Fruit fly (Drosophila melanogaster): ENCODE results near the gene Nmdar1.

Nmdar1 gene

dm6 chr3R:5523070-5523637 lies at the start of gene Nmdar1, which contains the start of gene CG43845:
Nmdar1 (minus strand) TSS chr3R:5523328.
CG43845 (minus strand) TSS chr3R:5523120.
- no peak for TF ChIP-seq CG12768 (GFP tag; optimal IDR thresholded peaks at IDR 0.05)
- TF ChIP-seq cic (GFP tag; optimal IDR thresholded peaks at IDR 0.05): peak; percentile 3

- no peak for TF ChIP-seq pad (GFP tag; optimal IDR thresholded peaks at IDR 0.05)
- peak; percentile 45 for TF ChIP-seq cic (GFP tag; optimal IDR thresholded peaks at IDR 0.05)
Observed at dm6 chr3R:5571756-5572155, 48.6 kb upstream of the Nmdar1 start.

dm6 chr3R:5571437-5571750 lies 48.3 kb upstream of the Nmdar1 start:
- TF ChIP-seq cic (GFP tag; optimal IDR thresholded peaks at IDR 0.05): peak; percentile 66
- TF ChIP-seq CG1620 (GFP tag; optimal IDR thresholded peaks at IDR 0.05): no peak

- TF ChIP-seq CG12768 (GFP tag; optimal IDR thresholded peaks at IDR 0.05) (peak; percentile 25), CG11617 (GFP tag; optimal IDR thresholded peaks at IDR 0.05) (peak; percentile 4), Crg-1 (GFP tag; optimal IDR thresholded peaks at IDR 0.05) (no peak), pad (GFP tag; optimal IDR thresholded peaks at IDR 0.05) (peak; percentile 34), CG14711 (tag; optimal IDR thresholded peaks at IDR 0.05) (peak; percentile 11), kay (GFP tag; ENCODE audit: borderline replicate concordance) (peak; percentile 58), tj (GFP tag; optimal IDR thresholded peaks at IDR 0.05) (peak; percentile 37), Mnt (GFP tag; optimal IDR thresholded peaks at IDR 0.05) (no peak)
Observed at dm6 chr3R:5570635-5571436, 47.7 kb upstream of the Nmdar1 start, which contains the start of gene CRMP. CRMP (plus strand) TSS chr3R:5571108.

dm6 chr3R:5568590-5568989 lies 45.5 kb upstream of the Nmdar1 start, which contains the start of the genes CG2931 and Rheb:
CG2931 (minus strand) TSS chr3R:5568615.
Rheb (plus strand) TSS chr3R:5568921.
- TF ChIP-seq CG1620 (GFP tag; optimal IDR thresholded peaks at IDR 0.05) (peak; percentile 81), cic (GFP tag; optimal IDR thresholded peaks at IDR 0.05) (peak; percentile 13), CG12768 (GFP tag; optimal IDR thresholded peaks at IDR 0.05) (peak; percentile 44), Hr96 (GFP tag; optimal IDR thresholded peaks at IDR 0.05) (peak; percentile 64), CG14711 (tag; optimal IDR thresholded peaks at IDR 0.05) (peak; percentile 65), pad (GFP tag; optimal IDR thresholded peaks at IDR 0.05) (peak; percentile 42), CG11617 (GFP tag; optimal IDR thresholded peaks at IDR 0.05) (peak; percentile 66), Crg-1 (GFP tag; optimal IDR thresholded peaks at IDR 0.05) (no peak), CG7101 (tag; optimal IDR thresholded peaks at IDR 0.05) (peak; percentile 70), CG7045 (GFP tag; optimal IDR thresholded peaks at IDR 0.05) (peak; percentile 36), Mnt (GFP tag; optimal IDR thresholded peaks at IDR 0.05) (peak; percentile 77), Clk (GFP tag; optimal IDR thresholded peaks at IDR 0.05) (peak; percentile 44), bab1 (GFP tag; optimal IDR thresholded peaks at IDR 0.05) (peak; percentile 85), cnc (optimal IDR thresholded peaks at IDR 0.05) (no peak), toe (GFP tag; optimal IDR thresholded peaks at IDR 0.05) (no peak), CG33017 (tag; optimal IDR thresholded peaks at IDR 0.05) (peak; percentile 35), tj (GFP tag; optimal IDR thresholded peaks at IDR 0.05) (peak; percentile 57), kay (GFP tag; ENCODE audit: borderline replicate concordance) (no peak), ovo (GFP tag; optimal IDR thresholded peaks at IDR 0.05) (peak; percentile 69), CG5204 (GFP tag; optimal IDR thresholded peaks at IDR 0.05) (no peak)

- TF ChIP-seq cic (GFP tag; optimal IDR thresholded peaks at IDR 0.05) (peak; percentile 88), ovo (GFP tag; optimal IDR thresholded peaks at IDR 0.05) (no peak), CG7045 (GFP tag; optimal IDR thresholded peaks at IDR 0.05) (peak; percentile 87), pad (GFP tag; optimal IDR thresholded peaks at IDR 0.05) (peak; percentile 56), bab1 (GFP tag; optimal IDR thresholded peaks at IDR 0.05) (peak; percentile 62), Mnt (GFP tag; optimal IDR thresholded peaks at IDR 0.05) (peak; percentile 68), CG33017 (tag; optimal IDR thresholded peaks at IDR 0.05) (peak; percentile 91), Hr96 (GFP tag; optimal IDR thresholded peaks at IDR 0.05) (peak; percentile 69), Crg-1 (GFP tag; optimal IDR thresholded peaks at IDR 0.05) (no peak), Clk (GFP tag; optimal IDR thresholded peaks at IDR 0.05) (peak; percentile 71), kay (GFP tag; ENCODE audit: borderline replicate concordance) (no peak), cnc (optimal IDR thresholded peaks at IDR 0.05) (peak in 1 of 2 experiments; percentile 9), CG1620 (GFP tag; optimal IDR thresholded peaks at IDR 0.05) (no peak), tj (GFP tag; optimal IDR thresholded peaks at IDR 0.05) (peak; percentile 35), CG7101 (tag; optimal IDR thresholded peaks at IDR 0.05) (peak; percentile 89), CG14711 (tag; optimal IDR thresholded peaks at IDR 0.05) (peak; percentile 89), toe (GFP tag; optimal IDR thresholded peaks at IDR 0.05) (no peak), CG12768 (GFP tag; optimal IDR thresholded peaks at IDR 0.05) (peak; percentile 87), CG5204 (GFP tag; optimal IDR thresholded peaks at IDR 0.05) (no peak), CG11617 (GFP tag; optimal IDR thresholded peaks at IDR 0.05) (peak; percentile 80)
Observed at dm6 chr3R:5565623-5566022, 42.5 kb upstream of the Nmdar1 start.

- TF ChIP-seq Crg-1 (GFP tag; optimal IDR thresholded peaks at IDR 0.05) (no peak), CG11617 (GFP tag; optimal IDR thresholded peaks at IDR 0.05) (peak; percentile 38), tj (GFP tag; optimal IDR thresholded peaks at IDR 0.05) (peak; percentile 35), Mnt (GFP tag; optimal IDR thresholded peaks at IDR 0.05) (peak; percentile 64), cic (GFP tag; optimal IDR thresholded peaks at IDR 0.05) (peak; percentile 48), bab1 (GFP tag; optimal IDR thresholded peaks at IDR 0.05) (no peak)
Observed at dm6 chr3R:5564775-5565190, 41.7 kb upstream of the Nmdar1 start, which contains the start of the genes CG14671 and CG12746. CG14671 (minus strand) TSS chr3R:5564815. CG12746 (plus strand) TSS chr3R:5564865.

All from whole organism, adult.